Worm (Caenorhabditis elegans) whole organism, mixed stage, embryonic: ENCODE results near the gene K11H12.1.

Experiments used
- blmp-1 ChIP-seq: fragments of 150-350 bp; optimal IDR thresholded peaks from 2 replicates; lab custom pipeline; 2014; ENCODE audit warnings: missing biosample characterization, missing genetic modification characterization
- ceh-83 ChIP-seq: fragments of 200-800 bp; sonication (Bioruptor generic); optimal IDR thresholded peaks from 2 replicates; lab custom pipeline; 2018; ENCODE audit warnings: mild to moderate bottlenecking, missing genetic modification characterization, missing compliant biosample characterization
- lin-13 ChIP-seq: fragments of 150-350 bp; optimal IDR thresholded peaks from 2 replicates; lab custom pipeline; 2014; ENCODE audit warnings: missing biosample characterization, missing genetic modification characterization
- nhr-2 ChIP-seq: fragments of 150-350 bp; optimal IDR thresholded peaks from 2 replicates; lab custom pipeline; 2014; ENCODE audit warnings: missing biosample characterization, missing genetic modification characterization
- pha-4 ChIP-seq: fragments of 150-350 bp; optimal IDR thresholded peaks from 2 replicates; lab custom pipeline; 2018; ENCODE audit warnings: missing biosample characterization, missing genetic modification reagents, missing genetic modification characterization
- unc-39 ChIP-seq: fragments of 150-350 bp; optimal IDR thresholded peaks from 2 replicates; lab custom pipeline; 2014; ENCODE audit warnings: missing biosample characterization, missing genetic modification characterization
- zip-8 ChIP-seq: fragments of 150-350 bp; optimal IDR thresholded peaks from 2 replicates; lab custom pipeline; 2014; ENCODE audit warnings: missing biosample characterization, missing genetic modification characterization

DNA sequence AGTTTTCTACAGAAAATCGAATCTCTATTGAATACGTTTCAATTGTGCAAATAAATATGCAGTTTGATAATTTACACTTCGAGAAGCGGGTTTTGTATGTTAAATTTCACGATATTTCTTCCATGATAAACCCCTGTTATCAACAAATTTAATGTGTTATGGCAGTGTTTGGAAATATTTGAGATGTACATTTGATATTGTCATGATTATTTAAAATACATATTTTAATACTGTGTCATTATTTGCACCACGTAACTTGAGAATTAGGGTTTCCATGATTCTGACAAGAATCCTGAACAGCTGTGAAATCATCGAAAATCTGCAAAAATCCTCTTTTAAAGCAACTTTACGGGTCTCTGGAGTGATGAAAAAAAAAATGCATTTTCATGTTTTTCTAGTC, 17.2 kb upstream of the K11H12.1 start, which contains the start of gene K11H12.11:
- TF ChIP-seq blmp-1 (no peak), pha-4 (tag; lab: Kevin White, UChicago) (no peak), lin-13 (tag; lab: Kevin White, UChicago) (no peak), unc-39 (tag; lab: Kevin White, UChicago) (no peak), zip-8 (tag; lab: Kevin White, UChicago) (no peak), ceh-83 (GFP tag; lab: Kevin White, UChicago) (no peak), nhr-2 (no peak)
